Fruit fly (Drosophila melanogaster): Measurements from ENCODE around the gene Six4.

The Six4 gene

DNA sequence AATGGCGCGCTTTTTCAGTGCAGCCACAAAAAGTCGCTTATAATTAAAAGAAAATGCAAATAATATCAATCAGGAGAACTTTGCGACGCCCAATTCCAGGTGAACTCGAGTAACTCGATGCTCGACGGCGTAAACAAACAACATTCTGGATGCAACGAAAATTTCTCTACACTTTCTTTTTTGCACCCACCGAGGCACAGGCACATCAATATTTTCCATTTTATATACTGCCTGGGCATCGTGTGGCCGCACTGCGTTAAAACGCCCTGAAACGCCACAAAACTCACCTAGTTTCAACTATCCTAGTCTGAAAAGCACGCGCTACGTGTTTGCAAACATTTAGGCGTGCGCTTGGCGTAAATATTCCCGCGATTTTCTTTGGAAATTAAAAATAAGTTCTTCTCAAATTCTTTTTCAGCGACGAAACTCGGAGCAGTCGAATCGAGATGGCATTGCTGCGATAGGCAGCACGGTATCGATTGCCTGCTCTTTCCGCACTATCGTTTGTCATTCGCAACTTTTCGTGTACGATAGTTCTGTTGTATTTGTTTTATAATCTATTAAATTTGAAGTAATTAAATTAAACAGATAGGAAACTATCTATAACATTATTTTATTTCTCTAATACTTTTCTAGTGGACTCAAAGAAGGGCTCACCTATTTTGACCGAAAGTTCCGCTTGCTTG, 6.7 kb downstream of the Six4 start, which contains the start of gene Pcif1 (continued):
- TF ChIP-seq cas (GFP tag; IDR thresholded peaks at IDR 0.05), result 0 out of 2 replicates have a peak, but pooled peaks have one; percentile 31
- peak; percentile 42 for TF ChIP-seq HLHmδ (GFP tag; optimal IDR thresholded peaks at IDR 0.05)
- no peak for TF ChIP-seq Aef1 (GFP tag; IDR thresholded peaks at IDR 0.05)
- no peak for TF ChIP-seq Optix (GFP tag; IDR thresholded peaks at IDR 0.05)
- peak; percentile 98 for TF ChIP-seq nerfin-2 (GFP tag; IDR thresholded peaks at IDR 0.05; ENCODE audit: partially characterized antibody)
- TF ChIP-seq CG14441 (GFP tag; IDR thresholded peaks at IDR 0.05), result peak; percentile 28; the same call in 1 of the 2 replicates
- TF ChIP-seq schlank (tag; optimal IDR thresholded peaks at IDR 0.05), result peak; percentile 1
- TF ChIP-seq CG33557 (GFP tag; optimal IDR thresholded peaks at IDR 0.05), result peak; percentile 47
- TF ChIP-seq CG34224 (GFP tag; IDR thresholded peaks at IDR 0.05; ENCODE audit: partially characterized antibody), result peak; percentile 99
- peak; percentile 18 for TF ChIP-seq cg (GFP tag; optimal IDR thresholded peaks at IDR 0.05)
- TF ChIP-seq CG15514 (GFP tag; optimal IDR thresholded peaks at IDR 0.05), result peak; percentile 75
- TF ChIP-seq Xrp1 (GFP tag; IDR thresholded peaks at IDR 0.05), result peak; percentile 18; the same call in 1 of the 2 replicates
- peak; percentile 32 for TF ChIP-seq CG34376 (GFP tag; optimal IDR thresholded peaks at IDR 0.05)
- no peak for TF ChIP-seq CG1024 (GFP tag; IDR thresholded peaks at IDR 0.05)
- TF ChIP-seq odd (GFP tag; optimal IDR thresholded peaks at IDR 0.05), result no peak
- TF ChIP-seq YL-1 (GFP tag; optimal IDR thresholded peaks at IDR 0.05), result peak; percentile 62
- no peak for TF ChIP-seq Ssrp (tag; optimal IDR thresholded peaks at IDR 0.05)
- no peak for TF ChIP-seq gce (GFP tag; IDR thresholded peaks at IDR 0.05)
- TF ChIP-seq H15 (GFP tag; IDR thresholded peaks at IDR 0.05), result no peak
- TF ChIP-seq HmgD (GFP tag; optimal IDR thresholded peaks at IDR 0.05), result peak; percentile 22
- TF ChIP-seq dpn (GFP tag; optimal IDR thresholded peaks at IDR 0.05), result peak in 1 of 2 experiments; percentile 5
- TF ChIP-seq CG6854 (GFP tag; optimal IDR thresholded peaks at IDR 0.05), result peak; percentile 37
- peak; percentile 50; the same call in 1 of the 2 replicates for TF ChIP-seq rib (GFP tag; IDR thresholded peaks at IDR 0.05)
- peak; percentile 64 for TF ChIP-seq CG17829 (tag; optimal IDR thresholded peaks at IDR 0.05)
- TF ChIP-seq tio (GFP tag; optimal IDR thresholded peaks at IDR 0.05), result no peak
- no peak for TF ChIP-seq kay (GFP tag; optimal IDR thresholded peaks at IDR 0.05)
- TF ChIP-seq CG12659 (GFP tag; optimal IDR thresholded peaks at IDR 0.05), result peak; percentile 61
- TF ChIP-seq sna (GFP tag; IDR thresholded peaks at IDR 0.05; ENCODE audit: partially characterized antibody), result peak; percentile 97
- no peak for TF ChIP-seq CG11085 (GFP tag; IDR thresholded peaks at IDR 0.05)
- peak; percentile 53; the same call in 2 of the 3 replicates for TF ChIP-seq zfh1 (GFP tag; IDR thresholded peaks at IDR 0.05)
- TF ChIP-seq CG13123 (GFP tag; optimal IDR thresholded peaks at IDR 0.05), result no peak
- 0 out of 2 replicates have a peak, but pooled peaks have one; percentile 18 for TF ChIP-seq al (GFP tag; IDR thresholded peaks at IDR 0.05)
- peak; percentile 99 for TF ChIP-seq inv (GFP tag; IDR thresholded peaks at IDR 0.05; ENCODE audit: partially characterized antibody)
- TF ChIP-seq CG33213 (GFP tag; optimal IDR thresholded peaks at IDR 0.05), result no peak
- peak; percentile 63 for TF ChIP-seq CG32767 (GFP tag; IDR thresholded peaks at IDR 0.05)
- no peak for TF ChIP-seq maf-S (GFP tag; optimal IDR thresholded peaks at IDR 0.05)

DNA sequence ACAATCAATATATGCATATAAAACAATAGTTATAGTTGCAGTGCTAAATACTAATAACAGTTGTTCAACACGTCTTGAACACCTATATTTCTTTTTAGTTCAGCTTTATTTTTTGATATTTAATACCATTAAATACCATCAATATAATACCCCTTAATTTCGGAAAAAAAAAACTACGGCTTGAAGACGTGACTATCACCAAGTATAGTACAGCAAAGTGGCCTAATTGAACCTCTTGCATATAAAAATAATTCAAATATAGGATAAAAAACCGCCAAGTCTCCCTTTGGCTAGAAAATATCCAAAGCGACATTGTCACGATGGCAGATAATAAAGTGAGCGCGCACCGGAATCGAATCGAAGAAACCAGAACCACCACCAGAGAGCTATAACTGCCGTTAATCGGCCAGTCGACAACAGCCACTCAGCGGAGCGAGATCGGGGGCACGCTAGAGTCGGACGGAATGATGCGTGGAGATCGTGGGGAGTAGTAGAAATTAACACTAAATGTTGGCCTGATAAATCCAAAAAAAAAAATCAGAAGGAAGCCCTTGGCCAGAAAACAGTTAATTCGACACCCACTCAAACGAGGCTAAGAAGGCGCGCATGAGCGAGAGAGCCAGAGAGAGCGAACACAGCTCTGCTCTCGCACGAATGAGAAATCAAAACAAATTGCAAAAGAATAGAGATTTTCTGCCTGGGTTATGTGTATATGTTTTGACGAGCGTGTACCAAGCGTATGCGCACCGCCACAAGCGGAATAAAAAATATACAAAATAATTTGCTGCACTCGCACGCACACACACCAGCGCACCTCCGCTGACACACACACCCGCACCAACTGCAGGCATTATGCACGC, 7.5 kb downstream of the Six4 start:
- no peak for TF ChIP-seq crp (GFP tag; optimal IDR thresholded peaks at IDR 0.05)
- no peak for TF ChIP-seq HLH3B (GFP tag; IDR thresholded peaks at IDR 0.05)
- peak; percentile 60 for TF ChIP-seq CG12659 (GFP tag; optimal IDR thresholded peaks at IDR 0.05)
- TF ChIP-seq CG15601 (tag; optimal IDR thresholded peaks at IDR 0.05), result peak; percentile 49
- TF ChIP-seq Blimp-1 (GFP tag; optimal IDR thresholded peaks at IDR 0.05), result no peak
- TF ChIP-seq CG14860 (GFP tag; IDR thresholded peaks at IDR 0.05; ENCODE audit: partially characterized antibody), result no peak
- peak; percentile 12 for TF ChIP-seq pzg (GFP tag; optimal IDR thresholded peaks at IDR 0.05)
- TF ChIP-seq CG11085 (GFP tag; IDR thresholded peaks at IDR 0.05), result no peak
- TF ChIP-seq lbe (GFP tag; optimal IDR thresholded peaks at IDR 0.05), result peak; percentile 4
- TF ChIP-seq Sry-β (GFP tag; optimal IDR thresholded peaks at IDR 0.05), result peak; percentile 100
- peak; percentile 16 for TF ChIP-seq CG4424 (GFP tag; optimal IDR thresholded peaks at IDR 0.05)
- no peak for TF ChIP-seq HHEX (GFP tag; optimal IDR thresholded peaks at IDR 0.05)
- peak; percentile 31 for TF ChIP-seq gcm (GFP tag; optimal IDR thresholded peaks at IDR 0.05)
- TF ChIP-seq Ets97D (GFP tag; optimal IDR thresholded peaks at IDR 0.05), result no peak

Data from whole organism, embryonic.